Worm (Caenorhabditis elegans) whole organism, mixed stage, embryonic: ENCODE results near the gene Y22D7AR.2.

Source experiments
- blmp-1 ChIP-seq: fragments of 150-350 bp; optimal IDR thresholded peaks from 2 replicates; lab custom pipeline; 2014; ENCODE audit warnings: missing biosample characterization, missing genetic modification characterization
- nhr-12 ChIP-seq: fragments of 150-350 bp; optimal IDR thresholded peaks from 2 replicates; lab custom pipeline; 2014; ENCODE audit warnings: missing biosample characterization, missing genetic modification characterization
- nhr-76 ChIP-seq: sonication (generic microtip); optimal IDR thresholded peaks from 2 replicates; lab custom pipeline; 2017; ENCODE audit warnings: missing biosample characterization, missing genetic modification characterization
- snpc-4 ChIP-seq: fragments of 150-350 bp; optimal IDR thresholded peaks from 2 replicates; lab custom pipeline; 2014; ENCODE audit warnings: missing biosample characterization, missing genetic modification characterization
- unc-62 ChIP-seq: fragments of 150-350 bp; optimal IDR thresholded peaks from 2 replicates; lab custom pipeline; 2014; ENCODE audit warnings: missing biosample characterization, missing genetic modification reagents, missing genetic modification characterization
- zip-8 ChIP-seq: fragments of 150-350 bp; optimal IDR thresholded peaks from 2 replicates; lab custom pipeline; 2014; ENCODE audit warnings: missing biosample characterization, missing genetic modification characterization

ce11 chrIII:1659763-1660162, 46.0 kb upstream of the Y22D7AR.2 start, which contains the start of gene Y22D7AL.15:
- TF ChIP-seq unc-62 (no peak), nhr-76 (tag; lab: Kevin White, UChicago) (no peak), nhr-12 (no peak), zip-8 (no peak), blmp-1 (tag; lab: Kevin White, UChicago) (no peak), snpc-4 (no peak)
